Worm (Caenorhabditis elegans) whole organism, L4/young adult: ENCODE data around the gene srd-40.

ENCODE experiments used
- W03F9.2 ChIP-seq: fragments of 150-350 bp; optimal IDR thresholded peaks from 2 replicates; lab custom pipeline; 2014; ENCODE audit warnings: missing biosample characterization, missing genetic modification characterization
- dao-5 ChIP-seq: sonication (generic microtip); optimal IDR thresholded peaks from 2 replicates; lab custom pipeline; 2016; ENCODE audit warnings: missing genotype, missing genetic modification characterization, moderate library complexity, missing compliant biosample characterization
- him-1 ChIP-seq: sonication (generic microtip); optimal IDR thresholded peaks from 2 replicates; lab custom pipeline; 2016; ENCODE audit warnings: missing genotype, missing genetic modification reagents, missing genetic modification characterization, missing compliant biosample characterization

ce11 chrX:12317560-12317959, 6.0 kb upstream of the srd-40 start:
- no peak for TF ChIP-seq him-1
- TF ChIP-seq W03F9.2 (tag; lab: Kevin White, UChicago): no peak
- no peak for TF ChIP-seq dao-5 (tag; lab: Kevin White, UChicago)
